Worm (Caenorhabditis elegans) whole organism, L1 larva: ENCODE measurements around the gene vha-14.

ENCODE experiments used
- C04F5.9 ChIP-seq: sonication (generic microtip); optimal IDR thresholded peaks from 2 replicates; lab custom pipeline; 2016; ENCODE audit warnings: missing genetic modification characterization, missing compliant biosample characterization
- C16A3.4 ChIP-seq: fragments of 150-350 bp; optimal IDR thresholded peaks from 2 replicates; lab custom pipeline; 2014; ENCODE audit warnings: missing biosample characterization, missing genetic modification characterization
- C34B4.2 ChIP-seq: sonication (generic microtip); optimal IDR thresholded peaks from 2 replicates; lab custom pipeline; 2017; ENCODE audit warnings: mild to moderate bottlenecking, missing genetic modification characterization, missing compliant biosample characterization
- Y116A8C.19 ChIP-seq: sonication (generic microtip); optimal IDR thresholded peaks from 2 replicates; lab custom pipeline; 2016; ENCODE audit warnings: missing compliant biosample characterization, missing genetic modification characterization, borderline replicate concordance
- ama-1 ChIP-seq: fragments of 150-350 bp; optimal IDR thresholded peaks from 2 replicates; lab custom pipeline; 2014
- blmp-1 ChIP-seq: fragments of 150-350 bp; optimal IDR thresholded peaks from 2 replicates; lab custom pipeline; 2014; ENCODE audit warnings: missing biosample characterization, missing genetic modification characterization
- ceh-82 ChIP-seq, 3 experiments: fragments of 150-350 bp in 1 of 3; sonication (generic microtip) in 2 of 3; optimal IDR thresholded peaks; 2 replicates each; lab custom pipeline; 2014 to 2017; ENCODE audit warnings: missing biosample characterization in 3 of 3, missing genetic modification characterization in 3 of 3
- ceh-90 ChIP-seq: sonication (generic microtip); optimal IDR thresholded peaks from 2 replicates; lab custom pipeline; 2016; ENCODE audit warnings: missing genetic modification characterization, missing compliant biosample characterization
- dpl-1 ChIP-seq, 3 experiments: fragments of 150-350 bp in 2 of 3; sonication (generic microtip) in 1 of 3; optimal IDR thresholded peaks; 2 replicates each; lab custom pipeline; 2014 to 2017; ENCODE audit warnings: missing biosample characterization in 3 of 3, missing genetic modification characterization in 3 of 3, missing genetic modification reagents in 3 of 3
- dsc-1 ChIP-seq: sonication (generic microtip); optimal IDR thresholded peaks from 2 replicates; lab custom pipeline; 2016; ENCODE audit warnings: mild to moderate bottlenecking, missing genetic modification characterization, missing compliant biosample characterization
- efl-1 ChIP-seq, 4 experiments: fragments of 150-350 bp; optimal IDR thresholded peaks in 3 of 4; peaks in 1 of 4; 1 replicate in 1 of 4; 2 replicates in 3 of 4; lab custom pipeline; 2014; ENCODE audit warnings: missing biosample characterization in 2 of 4, missing genetic modification characterization in 2 of 4, missing genetic modification reagents in 2 of 4
- efl-3 ChIP-seq: fragments of 200-800 bp; sonication (Bioruptor generic); optimal IDR thresholded peaks from 2 replicates; lab custom pipeline; 2018; ENCODE audit warnings: mild to moderate bottlenecking, missing genetic modification characterization, missing compliant biosample characterization
- egl-13 ChIP-seq: sonication (generic microtip); optimal IDR thresholded peaks from 2 replicates; lab custom pipeline; 2016; ENCODE audit warnings: missing genotype, missing genetic modification reagents, missing genetic modification characterization, missing compliant biosample characterization
- egl-27 ChIP-seq, 2 experiments: fragments of 150-350 bp in 1 of 2; sonication (generic microtip); optimal IDR thresholded peaks; 3 replicates each; lab custom pipeline; 2017 to 2018; ENCODE audit warnings: missing biosample characterization in 2 of 2, missing genetic modification characterization in 2 of 2, missing genetic modification reagents in 2 of 2
- elt-2 ChIP-seq: sonication (generic microtip); optimal IDR thresholded peaks from 2 replicates; lab custom pipeline; 2016; ENCODE audit warnings: missing genetic modification characterization, mild to moderate bottlenecking, inconsistent platforms, missing compliant biosample characterization, missing genetic modification reagents
- ets-5 ChIP-seq: fragments of 200-800 bp; sonication (Bioruptor generic); IDR thresholded peaks from 2 replicates; pipeline ENCODE4 v1.3.6; 2022; ENCODE audit warnings: missing genetic modification characterization, missing compliant biosample characterization
- fkh-4 ChIP-seq: sonication (generic microtip); optimal IDR thresholded peaks from 2 replicates; lab custom pipeline; 2016; ENCODE audit warnings: missing compliant biosample characterization, missing genetic modification characterization, borderline replicate concordance
- fkh-8 ChIP-seq: sonication (generic microtip); optimal IDR thresholded peaks from 2 replicates; lab custom pipeline; 2016; ENCODE audit warnings: mild to moderate bottlenecking, missing genetic modification characterization, missing compliant biosample characterization
- hlh-4 ChIP-seq: sonication (generic microtip); optimal IDR thresholded peaks from 2 replicates; lab custom pipeline; 2016; ENCODE audit warnings: mild to moderate bottlenecking, missing genetic modification characterization, missing compliant biosample characterization
- irx-1 ChIP-seq: sonication (generic microtip); optimal IDR thresholded peaks from 2 replicates; lab custom pipeline; 2016; ENCODE audit warnings: missing genetic modification characterization, missing compliant biosample characterization
- isw-1 ChIP-seq: fragments of 200-800 bp; sonication (Bioruptor generic); IDR thresholded peaks from 2 replicates; pipeline ENCODE4 v1.3.6; 2022; ENCODE audit warnings: missing genetic modification characterization, missing compliant biosample characterization
- lin-14 ChIP-seq: fragments of 200-800 bp; sonication (Bioruptor generic); optimal IDR thresholded peaks from 2 replicates; lab custom pipeline; 2018; ENCODE audit warnings: mild to moderate bottlenecking, missing genetic modification characterization, moderate library complexity, missing compliant biosample characterization
- lin-15B ChIP-seq: fragments of 150-350 bp; sonication (generic microtip); optimal IDR thresholded peaks from 3 replicates; lab custom pipeline; 2014; ENCODE audit warnings: missing biosample characterization, missing genetic modification characterization
- lin-35 ChIP-seq, 2 experiments: fragments of 150-350 bp; optimal IDR thresholded peaks; 2 replicates each; lab custom pipeline; 2014; ENCODE audit warnings: missing biosample characterization in 2 of 2, missing genetic modification characterization in 2 of 2, missing genetic modification reagents in 2 of 2
- lin-39 ChIP-seq: fragments of 150-350 bp; optimal IDR thresholded peaks from 2 replicates; lab custom pipeline; 2014; ENCODE audit warnings: missing biosample characterization, missing genetic modification reagents, missing genetic modification characterization
- lir-3 ChIP-seq: sonication (generic microtip); optimal IDR thresholded peaks from 2 replicates; lab custom pipeline; 2016; ENCODE audit warnings: mild to moderate bottlenecking, missing genetic modification characterization, moderate library complexity, missing compliant biosample characterization; ENCODE audit not compliant: poor library complexity
- lsy-2 ChIP-seq, 2 experiments: fragments of 150-350 bp; optimal IDR thresholded peaks; 2 replicates each; lab custom pipeline; 2014; ENCODE audit warnings: missing biosample characterization in 2 of 2, missing genetic modification characterization in 2 of 2
- mab-9 ChIP-seq: fragments of 200-800 bp; sonication (Bioruptor generic); IDR thresholded peaks from 2 replicates; pipeline ENCODE4 v1.3.6; 2022; ENCODE audit warnings: missing genetic modification reagents, missing genetic modification characterization, missing compliant biosample characterization
- mep-1 ChIP-seq: fragments of 150-350 bp; optimal IDR thresholded peaks from 2 replicates; lab custom pipeline; 2014; ENCODE audit warnings: missing biosample characterization, missing genetic modification characterization
- nhr-19 ChIP-seq: fragments of 200-800 bp; sonication (Bioruptor generic); conservative IDR thresholded peaks from 2 replicates; pipeline ENCODE4 v1.3.6; 2022; ENCODE audit warnings: missing genetic modification characterization, missing compliant biosample characterization
- nhr-20 ChIP-seq: sonication (generic microtip); optimal IDR thresholded peaks from 2 replicates; lab custom pipeline; 2016; ENCODE audit warnings: mild to moderate bottlenecking, missing genetic modification characterization, missing compliant biosample characterization
- nhr-28 ChIP-seq: fragments of 150-350 bp; optimal IDR thresholded peaks from 2 replicates; lab custom pipeline; 2014; ENCODE audit warnings: missing biosample characterization, missing genetic modification characterization
- nhr-47 ChIP-seq: sonication (generic microtip); optimal IDR thresholded peaks from 2 replicates; lab custom pipeline; 2016; ENCODE audit warnings: mild to moderate bottlenecking, missing genetic modification characterization, moderate library complexity, missing compliant biosample characterization
- nhr-71 ChIP-seq: sonication (generic microtip); optimal IDR thresholded peaks from 2 replicates; lab custom pipeline; 2016; ENCODE audit warnings: mild to moderate bottlenecking, missing genetic modification characterization, moderate library complexity, missing compliant biosample characterization
- nhr-85 ChIP-seq: sonication (generic microtip); peaks from one replicate; lab custom pipeline; 2016; ENCODE audit warnings: missing genetic modification characterization, inconsistent platforms, missing compliant biosample characterization
- nhr-90 ChIP-seq: sonication (generic microtip); optimal IDR thresholded peaks from 2 replicates; lab custom pipeline; 2016; ENCODE audit warnings: mild to moderate bottlenecking, missing genetic modification characterization, missing compliant biosample characterization; ENCODE audit not compliant: poor library complexity
- pax-3 ChIP-seq: fragments of 200-800 bp; sonication (Bioruptor generic); optimal IDR thresholded peaks from 2 replicates; lab custom pipeline; 2018; ENCODE audit warnings: mild to moderate bottlenecking, missing genetic modification characterization, moderate library complexity, missing compliant biosample characterization
- pqm-1 ChIP-seq: sonication (generic microtip); optimal IDR thresholded peaks from 3 replicates; lab custom pipeline; 2017; ENCODE audit warnings: missing biosample characterization, missing genetic modification characterization
- rnt-1 ChIP-seq: sonication (generic microtip); optimal IDR thresholded peaks from 2 replicates; lab custom pipeline; 2016; ENCODE audit warnings: mild to moderate bottlenecking, missing genetic modification characterization, moderate library complexity, missing compliant biosample characterization
- skn-1 ChIP-seq: fragments of 150-350 bp; optimal IDR thresholded peaks from 2 replicates; lab custom pipeline; 2014; ENCODE audit warnings: missing biosample characterization, missing genetic modification characterization
- snu-23 ChIP-seq: sonication (generic microtip); optimal IDR thresholded peaks from 2 replicates; lab custom pipeline; 2016; ENCODE audit warnings: missing genetic modification characterization, missing compliant biosample characterization
- sox-4 ChIP-seq: sonication (generic microtip); optimal IDR thresholded peaks from 2 replicates; lab custom pipeline; 2016; ENCODE audit warnings: missing genetic modification characterization, missing compliant biosample characterization
- sup-37 ChIP-seq: fragments of 200-800 bp; sonication (Bioruptor generic); optimal IDR thresholded peaks from 2 replicates; lab custom pipeline; 2018; ENCODE audit warnings: mild to moderate bottlenecking, missing genetic modification characterization, missing compliant biosample characterization
- swsn-7 ChIP-seq: sonication (generic microtip); optimal IDR thresholded peaks from 2 replicates; lab custom pipeline; 2016; ENCODE audit warnings: missing genetic modification characterization, missing compliant biosample characterization
- tbx-2 ChIP-seq: sonication (generic microtip); optimal IDR thresholded peaks from 2 replicates; lab custom pipeline; 2016; ENCODE audit warnings: missing genetic modification characterization, missing compliant biosample characterization
- unc-130 ChIP-seq: fragments of 150-350 bp; optimal IDR thresholded peaks from 2 replicates; lab custom pipeline; 2017; ENCODE audit warnings: missing biosample characterization, missing genetic modification characterization, inconsistent platforms
- unc-86 ChIP-seq: sonication (generic microtip); optimal IDR thresholded peaks from 2 replicates; lab custom pipeline; 2016; ENCODE audit warnings: missing genetic modification characterization, missing compliant biosample characterization
- unc-98 ChIP-seq: fragments of 200-800 bp; sonication (Bioruptor generic); IDR thresholded peaks from 2 replicates; pipeline ENCODE4 v1.3.6; 2022; ENCODE audit warnings: missing genetic modification characterization, missing compliant biosample characterization
- vab-15 ChIP-seq: sonication (generic microtip); optimal IDR thresholded peaks from 2 replicates; lab custom pipeline; 2017; ENCODE audit warnings: missing genotype, mild to moderate bottlenecking, missing genetic modification characterization, missing compliant biosample characterization
- xbp-1 ChIP-seq: sonication (generic microtip); optimal IDR thresholded peaks from 2 replicates; lab custom pipeline; 2016; ENCODE audit warnings: missing genetic modification characterization, missing compliant biosample characterization
- ztf-11 ChIP-seq, 2 experiments: sonication (generic microtip); optimal IDR thresholded peaks; 2 replicates each; lab custom pipeline; 2016 to 2017; ENCODE audit warnings: missing genetic modification characterization in 2 of 2, missing biosample characterization in 1 of 2, missing compliant biosample characterization in 1 of 2

The vha-14 gene

DNA sequence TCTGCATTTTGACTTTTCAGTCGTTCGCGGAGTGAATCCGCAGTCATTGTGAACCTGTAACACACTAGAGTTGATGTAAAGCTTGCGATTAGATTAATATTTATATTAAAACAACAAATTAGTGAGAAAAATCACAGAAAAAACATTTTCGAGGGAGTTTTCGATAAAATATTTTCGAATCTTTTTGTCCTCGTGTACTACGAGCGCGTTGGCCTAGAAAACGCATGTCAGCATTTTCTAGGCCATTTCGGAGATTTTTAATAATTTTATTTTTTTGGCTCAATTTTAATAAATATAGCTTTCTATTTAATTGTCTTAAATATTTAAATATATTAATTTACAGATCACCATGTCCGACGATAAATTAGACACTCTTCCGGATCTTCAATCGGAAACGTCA lies 42.5 kb upstream of the vha-14 start, which contains the start of gene B0464.9:
TSS of gene B0464.9 (plus strand) at position 344 of the 400 bp plus-strand sequence.
- TF ChIP-seq Y116A8C.19 (peak; percentile 47), C16A3.4 (tag; lab: Kevin White, UChicago) (peak; percentile 2), lsy-2 (tag; optimal IDR thresholded peaks at IDR 0.05; lab: Kevin White, UChicago) (peak; percentile 77 to 83), fkh-8 (tag; lab: Kevin White, UChicago) (peak; percentile 58), nhr-71 (tag; lab: Kevin White, UChicago) (peak; percentile 84), snu-23 (GFP tag; lab: Kevin White, UChicago) (peak; percentile 72), dsc-1 (tag; lab: Kevin White, UChicago) (peak; percentile 78), ets-5 (GFP tag; lab: Robert Waterston, UW) (no peak), efl-1 (optimal IDR thresholded peaks at IDR 0.05; lab: Kevin White, UChicago) (peak; percentile 49 to 63), efl-1 (GFP tag; optimal IDR thresholded peaks at IDR 0.05 in 1 of 2; lab: Kevin White, UChicago) (peak; percentile 70 to 95), xbp-1 (tag; lab: Kevin White, UChicago) (peak; percentile 74), unc-86 (tag; lab: Kevin White, UChicago) (peak; percentile 48), sup-37 (no peak), dpl-1 (GFP tag; optimal IDR thresholded peaks at IDR 0.05; lab: Kevin White, UChicago) (peak; percentile 16 to 70 (median 64)), egl-27 (tag; optimal IDR thresholded peaks at IDR 0.05; lab: Kevin White, UChicago) (no peak), skn-1 (tag; lab: Kevin White, UChicago) (peak; percentile 36), nhr-19 (GFP tag; lab: Robert Waterston, UW) (peak; percentile 70), isw-1 (GFP tag; lab: Robert Waterston, UW) (peak; percentile 46), lin-14 (GFP tag; lab: Kevin White, UChicago) (peak; percentile 70), ama-1 (no peak), mep-1 (tag; lab: Kevin White, UChicago) (peak; percentile 74), nhr-47 (tag; lab: Kevin White, UChicago) (peak; percentile 83), nhr-20 (tag; lab: Kevin White, UChicago) (peak; percentile 74), swsn-7 (tag; lab: Kevin White, UChicago) (peak; percentile 73), elt-2 (peak; percentile 29), ztf-11 (tag; optimal IDR thresholded peaks at IDR 0.05; lab: Kevin White, UChicago) (peak in 1 of 2 experiments; percentile 87), unc-98 (GFP tag; lab: Robert Waterston, UW) (peak; percentile 64; the same call in 1 of the 2 replicates), C04F5.9 (tag; lab: Kevin White, UChicago) (peak; percentile 79), nhr-85 (tag; lab: Kevin White, UChicago) (peak; percentile 94), lin-35 (GFP tag; optimal IDR thresholded peaks at IDR 0.05; lab: Kevin White, UChicago) (peak; percentile 55 to 61), efl-3 (GFP tag; lab: Kevin White, UChicago) (no peak), nhr-90 (tag; lab: Kevin White, UChicago) (peak; percentile 88), blmp-1 (peak; percentile 51), pqm-1 (no peak), hlh-4 (tag; lab: Kevin White, UChicago) (peak; percentile 34), rnt-1 (tag; lab: Kevin White, UChicago) (peak; percentile 95), C34B4.2 (no peak), pax-3 (peak; percentile 67), egl-13 (tag; lab: Kevin White, UChicago) (peak; percentile 78), nhr-28 (tag; lab: Kevin White, UChicago) (no peak), fkh-4 (tag; lab: Kevin White, UChicago) (peak; percentile 90), lin-39 (tag; lab: Kevin White, UChicago) (peak; percentile 5), irx-1 (peak; percentile 90), unc-130 (no peak), vab-15 (no peak), ceh-82 (tag; optimal IDR thresholded peaks at IDR 0.05; lab: Kevin White, UChicago) (peak; percentile 31 to 66 (median 52)), tbx-2 (peak; percentile 81), lin-15B (tag; lab: Kevin White, UChicago) (peak; percentile 39), mab-9 (no peak), lir-3 (tag; lab: Kevin White, UChicago) (peak; percentile 90), ceh-90 (peak; percentile 91), sox-4 (tag; lab: Kevin White, UChicago) (peak; percentile 88)
